Fruit fly (Drosophila melanogaster) whole organism, embryonic: ENCODE data around the gene InR.
A peak's percentile ranks its signal among the peaks of the same experiment; 100 is the strongest.

Source experiments
- CG10431 ChIP-seq: fragments of 200-800 bp; sonication (Bioruptor generic); optimal IDR thresholded peaks from 3 replicates; lab custom pipeline; 2018; ENCODE audit warnings: missing biosample characterization, mild to moderate bottlenecking, missing genetic modification characterization
- CG10979 ChIP-seq: fragments of 200-800 bp; sonication (Bioruptor generic); optimal IDR thresholded peaks from 2 replicates; lab custom pipeline; 2018; ENCODE audit warnings: missing biosample characterization, mild to moderate bottlenecking, missing genetic modification characterization, moderate library complexity
- CG11504 ChIP-seq: fragments of 200-800 bp; sonication (Bioruptor generic); optimal IDR thresholded peaks from 3 replicates; lab custom pipeline; 2019; ENCODE audit warnings: missing biosample characterization, mild to moderate bottlenecking, missing genetic modification characterization, moderate library complexity
- CG12391 ChIP-seq: fragments of 200-800 bp; sonication (Bioruptor generic); optimal IDR thresholded peaks from 3 replicates; lab custom pipeline; 2018; ENCODE audit warnings: missing biosample characterization, mild to moderate bottlenecking, missing genetic modification characterization, moderate library complexity
- CG14710 ChIP-seq: fragments of 200-800 bp; sonication (Bioruptor generic); optimal IDR thresholded peaks from 3 replicates; lab custom pipeline; 2019; ENCODE audit warnings: missing biosample characterization, mild to moderate bottlenecking, missing genetic modification characterization, moderate library complexity
- CG15696 ChIP-seq: fragments of 200-800 bp; sonication (Bioruptor generic); optimal IDR thresholded peaks from 2 replicates; lab custom pipeline; 2019; ENCODE audit warnings: missing biosample characterization, mild to moderate bottlenecking, missing genetic modification characterization, moderate library complexity
- CG17328 ChIP-seq: fragments of 200-800 bp; sonication (Bioruptor generic); IDR thresholded peaks from 2 replicates; pipeline ENCODE4 v1.3.6; 2022; ENCODE audit warnings: missing biosample characterization, missing genetic modification characterization
- CG17612 ChIP-seq: fragments of 200-800 bp; sonication (Bioruptor generic); IDR thresholded peaks from 2 replicates; pipeline ENCODE4 v1.3.6; 2022; ENCODE audit warnings: missing biosample characterization, missing genetic modification characterization
- CG1792 ChIP-seq: fragments of 200-800 bp; sonication (Bioruptor generic); optimal IDR thresholded peaks from 2 replicates; lab custom pipeline; 2016; ENCODE audit warnings: missing biosample characterization, missing genetic modification characterization
- CG18262 ChIP-seq: fragments of 200-800 bp; optimal IDR thresholded peaks from 3 replicates; lab custom pipeline; 2019; ENCODE audit warnings: missing biosample characterization, mild to moderate bottlenecking, missing genetic modification characterization, moderate library complexity
- CG18764 ChIP-seq: fragments of 200-800 bp; sonication (Bioruptor generic); optimal IDR thresholded peaks from 3 replicates; lab custom pipeline; 2016; ENCODE audit warnings: missing biosample characterization, missing genetic modification characterization
- CG2712 ChIP-seq: fragments of 200-800 bp; optimal IDR thresholded peaks from 3 replicates; lab custom pipeline; 2019; ENCODE audit warnings: missing biosample characterization, mild to moderate bottlenecking, missing genetic modification characterization, moderate library complexity
- CG42726 ChIP-seq: fragments of 200-800 bp; sonication (Bioruptor generic); IDR thresholded peaks from 2 replicates; pipeline ENCODE4 v1.3.6; 2022; ENCODE audit warnings: missing biosample characterization, missing genetic modification characterization; ENCODE audit not compliant: partially characterized antibody
- CG6689 ChIP-seq: fragments of 200-800 bp; sonication (Bioruptor generic); IDR thresholded peaks from 2 replicates; pipeline ENCODE4 v1.3.6; 2022; ENCODE audit warnings: missing biosample characterization, missing genetic modification characterization
- CG8388 ChIP-seq: fragments of 200-800 bp; sonication (Bioruptor generic); optimal IDR thresholded peaks from 2 replicates; lab custom pipeline; 2019; ENCODE audit warnings: missing biosample characterization, mild to moderate bottlenecking, missing genetic modification characterization, moderate library complexity
- CoRest ChIP-seq: fragments of 200-800 bp; sonication (Bioruptor generic); optimal IDR thresholded peaks from 3 replicates; lab custom pipeline; 2018; ENCODE audit warnings: missing biosample characterization, mild to moderate bottlenecking, missing genetic modification characterization, moderate library complexity
- D19A ChIP-seq: fragments of 200-800 bp; optimal IDR thresholded peaks from 3 replicates; lab custom pipeline; 2019; ENCODE audit warnings: missing biosample characterization, mild to moderate bottlenecking, missing genetic modification characterization, moderate library complexity
- Fer3 ChIP-seq: fragments of 200-800 bp; sonication (Bioruptor generic); optimal IDR thresholded peaks from 2 replicates; lab custom pipeline; 2018; ENCODE audit warnings: missing biosample characterization, mild to moderate bottlenecking, missing genetic modification characterization, moderate library complexity
- NFAT ChIP-seq: fragments of 200-800 bp; sonication (Bioruptor generic); IDR thresholded peaks from 2 replicates; pipeline ENCODE4 v1.3.6; 2022; ENCODE audit warnings: missing biosample characterization, missing genetic modification characterization
- Nf-YC ChIP-seq: fragments of 200-800 bp; optimal IDR thresholded peaks from 3 replicates; lab custom pipeline; 2019; ENCODE audit warnings: missing biosample characterization, mild to moderate bottlenecking, missing genetic modification characterization, moderate library complexity
- Sox100B ChIP-seq: fragments of 200-800 bp; sonication (Bioruptor generic); optimal IDR thresholded peaks from 3 replicates; lab custom pipeline; 2018; ENCODE audit warnings: missing biosample characterization, mild to moderate bottlenecking, missing genetic modification characterization
- Spps ChIP-seq: fragments of 200-800 bp; sonication (Bioruptor generic); optimal IDR thresholded peaks from 2 replicates; lab custom pipeline; 2018; ENCODE audit warnings: missing biosample characterization, mild to moderate bottlenecking, missing genetic modification characterization
- Ssrp ChIP-seq: fragments of 200-800 bp; sonication (Bioruptor generic); optimal IDR thresholded peaks from 2 replicates; lab custom pipeline; 2018; ENCODE audit warnings: missing biosample characterization, mild to moderate bottlenecking, missing genetic modification characterization, moderate library complexity
- TFAM ChIP-seq: fragments of 200-800 bp; sonication (Bioruptor generic); optimal IDR thresholded peaks from 2 replicates; lab custom pipeline; 2017; ENCODE audit warnings: missing biosample characterization, missing genetic modification characterization, inconsistent platforms
- Xrp1 ChIP-seq: fragments of 200-800 bp; sonication (Bioruptor generic); IDR thresholded peaks from 2 replicates; pipeline ENCODE4 v1.3.6; 2022; ENCODE audit warnings: missing biosample characterization, missing genetic modification characterization
- abd-A ChIP-seq: fragments of 200-800 bp; sonication (Bioruptor generic); optimal IDR thresholded peaks from 3 replicates; lab custom pipeline; 2019; ENCODE audit warnings: missing biosample characterization, mild to moderate bottlenecking, missing genetic modification characterization, moderate library complexity
- ara ChIP-seq: fragments of 200-800 bp; sonication (Bioruptor generic); IDR thresholded peaks from 2 replicates; pipeline ENCODE4 v1.3.6; 2022; ENCODE audit warnings: missing biosample characterization, missing genetic modification characterization
- ash1 ChIP-seq: fragments of 200-800 bp; sonication (Bioruptor generic); optimal IDR thresholded peaks from 2 replicates; lab custom pipeline; 2018; ENCODE audit warnings: missing biosample characterization, mild to moderate bottlenecking, missing genetic modification characterization
- bsh ChIP-seq, 2 experiments: fragments of 200-800 bp; sonication (Bioruptor generic); optimal IDR thresholded peaks; 2 replicates each; lab custom pipeline; 2017 to 2018; ENCODE audit warnings: mild to moderate bottlenecking in 2 of 2, missing biosample characterization in 2 of 2, missing genetic modification characterization in 2 of 2, moderate library complexity in 1 of 2
- chif ChIP-seq, 2 experiments: fragments of 200-800 bp; sonication (Bioruptor generic); optimal IDR thresholded peaks; 3 replicates each; lab custom pipeline; 2016; ENCODE audit warnings: missing biosample characterization in 2 of 2, missing genetic modification characterization in 2 of 2
- dmrt11E ChIP-seq: fragments of 200-800 bp; sonication (Bioruptor generic); optimal IDR thresholded peaks from 3 replicates; lab custom pipeline; 2018; ENCODE audit warnings: missing biosample characterization, mild to moderate bottlenecking, missing genetic modification characterization, moderate library complexity
- ftz-f1 ChIP-seq: fragments of 200-800 bp; sonication (Bioruptor generic); optimal IDR thresholded peaks from 2 replicates; lab custom pipeline; 2016; ENCODE audit warnings: missing biosample characterization, missing genetic modification characterization
- gem ChIP-seq: fragments of 200-800 bp; sonication (Bioruptor generic); optimal IDR thresholded peaks from 2 replicates; lab custom pipeline; 2019; ENCODE audit warnings: missing biosample characterization, mild to moderate bottlenecking, missing genetic modification characterization, moderate library complexity
- lola ChIP-seq, 3 experiments: fragments of >200 bp in 2 of 3; fragments of 200-800 bp in 1 of 3; sonication (Bioruptor generic) in 1 of 3; optimal IDR thresholded peaks; 2 replicates each; lab custom pipeline; 2017 to 2019; ENCODE audit warnings: missing biosample characterization in 3 of 3, missing genetic modification characterization in 3 of 3, mild to moderate bottlenecking in 1 of 3, moderate library complexity in 1 of 3
- nerfin-1 ChIP-seq: fragments of 200-800 bp; sonication (Bioruptor generic); optimal IDR thresholded peaks from 3 replicates; lab custom pipeline; 2019; ENCODE audit warnings: missing biosample characterization, mild to moderate bottlenecking, missing genetic modification characterization, moderate library complexity
- nmo ChIP-seq: fragments of 200-800 bp; sonication (Bioruptor generic); optimal IDR thresholded peaks from 2 replicates; lab custom pipeline; 2018; ENCODE audit warnings: missing biosample characterization, mild to moderate bottlenecking, missing genetic modification characterization, moderate library complexity
- p53 ChIP-seq: fragments of 200-800 bp; sonication (Bioruptor generic); optimal IDR thresholded peaks from 2 replicates; lab custom pipeline; 2016; ENCODE audit warnings: missing biosample characterization, missing genetic modification characterization
- phol ChIP-seq: fragments of 200-800 bp; sonication (Bioruptor generic); optimal IDR thresholded peaks from 3 replicates; lab custom pipeline; 2018; ENCODE audit warnings: missing biosample characterization, mild to moderate bottlenecking, missing genetic modification characterization, moderate library complexity
- rib ChIP-seq: fragments of 200-800 bp; sonication (Bioruptor generic); IDR thresholded peaks from 2 replicates; pipeline ENCODE4 v1.3.6; 2022; ENCODE audit warnings: missing biosample characterization, missing genetic modification characterization
- sens ChIP-seq: fragments of 200-800 bp; sonication (Bioruptor generic); peaks from one replicate; lab custom pipeline; 2016; ENCODE audit warnings: missing biosample characterization, missing genetic modification characterization
- slp2 ChIP-seq: fragments of 200-800 bp; sonication (Bioruptor generic); optimal IDR thresholded peaks from 2 replicates; lab custom pipeline; 2016; ENCODE audit warnings: missing biosample characterization, missing genetic modification characterization
- twi ChIP-seq: fragments of 200-800 bp; optimal IDR thresholded peaks from 2 replicates; lab custom pipeline; 2019; ENCODE audit warnings: missing biosample characterization, mild to moderate bottlenecking, missing genetic modification characterization, moderate library complexity
- usp ChIP-seq: fragments of >200 bp; optimal IDR thresholded peaks from 2 replicates; lab custom pipeline; 2017; ENCODE audit warnings: missing biosample characterization, missing genetic modification characterization
- z ChIP-seq: fragments of 200-800 bp; sonication (Bioruptor generic); IDR thresholded peaks from 3 replicates; pipeline ENCODE4 v1.3.6; 2022; ENCODE audit warnings: missing biosample characterization, missing genetic modification characterization
- zf30C ChIP-seq: fragments of 200-800 bp; sonication (Bioruptor generic); optimal IDR thresholded peaks from 3 replicates; lab custom pipeline; 2018; ENCODE audit warnings: missing biosample characterization, mild to moderate bottlenecking, missing genetic modification characterization

The InR gene

DNA sequence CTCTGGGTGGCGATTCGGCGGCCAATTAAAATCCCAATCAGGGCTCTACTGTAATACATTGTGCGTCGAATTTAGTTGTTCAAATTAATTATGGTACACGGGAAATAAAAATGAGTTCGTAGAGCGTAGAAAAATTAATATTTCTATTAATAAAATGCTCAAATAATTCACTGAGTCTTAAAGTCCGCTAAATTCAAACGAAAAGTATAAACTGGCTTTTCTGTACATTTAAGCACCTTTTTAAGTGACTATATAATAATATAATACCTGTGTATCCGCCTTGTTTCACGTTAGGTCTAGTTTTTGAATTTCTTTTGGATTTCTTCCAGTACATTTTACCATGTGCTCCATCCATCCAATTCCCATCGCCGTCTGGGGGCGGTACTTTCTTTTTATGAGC lies 52.3 kb downstream of the InR start:
- no peak for TF ChIP-seq ash1 (GFP tag; lab: Kevin White, UChicago)
- peak; percentile 45 for TF ChIP-seq nmo (GFP tag; lab: Kevin White, UChicago)
- TF ChIP-seq CG11504 (tag; lab: Kevin White, UChicago): peak; percentile 24
- TF ChIP-seq CG15696 (tag; lab: Kevin White, UChicago): peak; percentile 3
- peak; percentile 17; the same call in 1 of the 2 replicates for TF ChIP-seq Xrp1 (GFP tag; lab: Robert Waterston, UW)
- no peak for TF ChIP-seq ftz-f1
- peak; percentile 53 for TF ChIP-seq CG18262 (tag; lab: Kevin White, UChicago)
- TF ChIP-seq nerfin-1: no peak
- TF ChIP-seq CG17328: 0 out of 2 replicates have a peak, but pooled peaks have one; percentile 10
- TF ChIP-seq Sox100B (GFP tag; lab: Kevin White, UChicago): peak; percentile 3
- TF ChIP-seq dmrt11E: peak; percentile 62
- peak; percentile 58 for TF ChIP-seq CG10979 (tag; lab: Kevin White, UChicago)
- TF ChIP-seq CG1792 (GFP tag; lab: Kevin White, UChicago): no peak
- TF ChIP-seq TFAM (GFP tag; lab: Kevin White, UChicago): no peak
- TF ChIP-seq chif (GFP tag; optimal IDR thresholded peaks at IDR 0.05; lab: Kevin White, UChicago): peak in 1 of 2 experiments; percentile 11
- TF ChIP-seq CG2712: peak; percentile 55
- no peak for TF ChIP-seq Nf-YC (tag; lab: Kevin White, UChicago)
- TF ChIP-seq CG17612 (GFP tag; lab: Robert Waterston, UW): no peak
- TF ChIP-seq usp: no peak
- peak; percentile 45; the same call in 1 of the 2 replicates for TF ChIP-seq ara (GFP tag; lab: Robert Waterston, UW)
- TF ChIP-seq CG6689 (GFP tag; lab: Robert Waterston, UW): 0 out of 2 replicates have a peak, but pooled peaks have one; percentile 22
- TF ChIP-seq NFAT (GFP tag; lab: Robert Waterston, UW): no peak
- peak; percentile 82 for TF ChIP-seq sens
- TF ChIP-seq CG8388 (GFP tag; lab: Kevin White, UChicago): peak; percentile 12
- TF ChIP-seq CG14710 (tag; lab: Kevin White, UChicago): peak; percentile 19
- TF ChIP-seq lola (GFP tag; optimal IDR thresholded peaks at IDR 0.05; lab: Kevin White, UChicago): peak in 1 of 3 experiments; percentile 60
- no peak for TF ChIP-seq gem (tag; lab: Kevin White, UChicago)
- TF ChIP-seq slp2: no peak
- peak; percentile 41 for TF ChIP-seq zf30C (GFP tag; lab: Kevin White, UChicago)
- peak; percentile 13 for TF ChIP-seq D19A (tag; lab: Kevin White, UChicago)
- TF ChIP-seq Ssrp (tag; lab: Kevin White, UChicago): peak; percentile 18
- TF ChIP-seq Spps (tag; lab: Kevin White, UChicago): peak; percentile 13
- no peak for TF ChIP-seq CG10431
- no peak for TF ChIP-seq p53 (GFP tag; lab: Kevin White, UChicago)
- TF ChIP-seq CG12391: peak; percentile 4
- TF ChIP-seq phol: peak; percentile 37
- peak in 1 of 2 experiments; percentile 52 for TF ChIP-seq bsh (GFP tag; optimal IDR thresholded peaks at IDR 0.05; lab: Kevin White, UChicago)
- TF ChIP-seq abd-A: no peak
- TF ChIP-seq CG42726 (GFP tag; lab: Robert Waterston, UW): no peak

dm6 chr3R:21566367-21566766 lies 52.8 kb downstream of the InR start:
- no peak for TF ChIP-seq rib
- no peak for TF ChIP-seq CG18764 (GFP tag; lab: Kevin White, UChicago)
- no peak for TF ChIP-seq CoRest (tag; lab: Kevin White, UChicago)
- peak; percentile 78 for TF ChIP-seq twi (tag; lab: Kevin White, UChicago)
- peak; percentile 62; the same call in 2 of the 3 replicates for TF ChIP-seq z (GFP tag; lab: Robert Waterston, UW)
- no peak for TF ChIP-seq Fer3 (tag; lab: Kevin White, UChicago)
- TF ChIP-seq, all 482 proteins: peak for 2
